Fruit fly (Drosophila melanogaster): ENCODE results near the gene DIP-iota.

Gene DIP-iota

dm6 chr2L:6649085-6649754 lies 27.7 kb upstream of the DIP-iota start, which contains the start of the genes CG31635 and Tango1 (continued):
- TF ChIP-seq dmrt11E (tag; optimal IDR thresholded peaks at IDR 0.05), result peak; percentile 10
- TF ChIP-seq CG1602 (GFP tag; optimal IDR thresholded peaks at IDR 0.05), result no peak
- no peak for TF ChIP-seq B-H1 (GFP tag; IDR thresholded peaks at IDR 0.05)
- TF ChIP-seq CG4282 (GFP tag; optimal IDR thresholded peaks at IDR 0.05), result no peak
- peak; percentile 14 for TF ChIP-seq lilli (GFP tag; optimal IDR thresholded peaks at IDR 0.05)
- TF ChIP-seq inv (GFP tag; IDR thresholded peaks at IDR 0.05; ENCODE audit: partially characterized antibody), result no peak; the same call in 1 of the 2 replicates
- peak; percentile 35 for TF ChIP-seq CG12299 (tag; optimal IDR thresholded peaks at IDR 0.05)
- no peak for TF ChIP-seq luna (GFP tag; optimal IDR thresholded peaks at IDR 0.05)
- TF ChIP-seq H15 (GFP tag; IDR thresholded peaks at IDR 0.05), result no peak
- TF ChIP-seq Mad (GFP tag; optimal IDR thresholded peaks at IDR 0.05), result no peak
- no peak for TF ChIP-seq dimm (GFP tag; IDR thresholded peaks at IDR 0.05)
- TF ChIP-seq HmgD (GFP tag; optimal IDR thresholded peaks at IDR 0.05), result peak; percentile 28
- no peak for TF ChIP-seq Neu2 (GFP tag; optimal IDR thresholded peaks at IDR 0.05; ENCODE audit: borderline replicate concordance)
- TF ChIP-seq psq (GFP tag; optimal IDR thresholded peaks at IDR 0.05), result no peak
- TF ChIP-seq BEAF-32 (GFP tag; optimal IDR thresholded peaks at IDR 0.05), result peak; percentile 50
- TF ChIP-seq gem (tag; optimal IDR thresholded peaks at IDR 0.05), result no peak
- no peak for TF ChIP-seq unpg (GFP tag; optimal IDR thresholded peaks at IDR 0.05)
- TF ChIP-seq grau (tag; optimal IDR thresholded peaks at IDR 0.05), result no peak
- no peak for TF ChIP-seq trh (GFP tag; optimal IDR thresholded peaks at IDR 0.05)
- TF ChIP-seq h (optimal IDR thresholded peaks at IDR 0.05), result no peak
- TF ChIP-seq Trl (optimal IDR thresholded peaks at IDR 0.05), result no peak
- TF ChIP-seq Trl (GFP tag; optimal IDR thresholded peaks at IDR 0.05), result no peak
- TF ChIP-seq crp (GFP tag; optimal IDR thresholded peaks at IDR 0.05), result peak in 1 of 2 experiments; percentile 72
- no peak for TF ChIP-seq Kr (GFP tag; optimal IDR thresholded peaks at IDR 0.05)
- no peak for TF ChIP-seq slou (GFP tag; optimal IDR thresholded peaks at IDR 0.05)
- no peak for TF ChIP-seq CG6175 (GFP tag; IDR thresholded peaks at IDR 0.05)
- no peak for TF ChIP-seq CG3407 (GFP tag; optimal IDR thresholded peaks at IDR 0.05)
- peak; percentile 32; the same call in 1 of the 2 replicates for TF ChIP-seq CG3847 (GFP tag; IDR thresholded peaks at IDR 0.05)
- TF ChIP-seq CG9609 (GFP tag; optimal IDR thresholded peaks at IDR 0.05), result no peak
- TF ChIP-seq Blimp-1 (GFP tag; optimal IDR thresholded peaks at IDR 0.05), result no peak
- no peak for TF ChIP-seq CG10321 (GFP tag; IDR thresholded peaks at IDR 0.05)
- TF ChIP-seq D19B (GFP tag; optimal IDR thresholded peaks at IDR 0.05), result no peak
- peak; percentile 57 for TF ChIP-seq Max (GFP tag; optimal IDR thresholded peaks at IDR 0.05)
- TF ChIP-seq oc (tag; optimal IDR thresholded peaks at IDR 0.05), result no peak
- TF ChIP-seq CG10565 (GFP tag; optimal IDR thresholded peaks at IDR 0.05), result no peak
- TF ChIP-seq CG15479 (GFP tag; optimal IDR thresholded peaks at IDR 0.05), result peak; percentile 31
- no peak for TF ChIP-seq CG12219 (GFP tag; optimal IDR thresholded peaks at IDR 0.05)
- no peak for TF ChIP-seq ro (GFP tag; IDR thresholded peaks at IDR 0.05)
- TF ChIP-seq CG3065 (GFP tag; optimal IDR thresholded peaks at IDR 0.05), result no peak
- TF ChIP-seq Sin3A (optimal IDR thresholded peaks at IDR 0.05), result peak; percentile 98
- no peak for TF ChIP-seq eyg (GFP tag; optimal IDR thresholded peaks at IDR 0.05)
- no peak for TF ChIP-seq CG11247 (GFP tag; IDR thresholded peaks at IDR 0.05)
- TF ChIP-seq Sox100B (GFP tag; optimal IDR thresholded peaks at IDR 0.05), result no peak
- TF ChIP-seq CG13424 (tag; optimal IDR thresholded peaks at IDR 0.05), result peak; percentile 7
- TF ChIP-seq CG9876 (GFP tag; optimal IDR thresholded peaks at IDR 0.05), result no peak
- TF ChIP-seq toy (GFP tag; IDR thresholded peaks at IDR 0.05), result no peak
- peak; percentile 89 for TF ChIP-seq pzg (GFP tag; optimal IDR thresholded peaks at IDR 0.05)
- TF ChIP-seq kah (GFP tag; optimal IDR thresholded peaks at IDR 0.05), result no peak
- no peak for TF ChIP-seq Bgb (GFP tag; IDR thresholded peaks at IDR 0.05; ENCODE audit: partially characterized antibody)
- no peak for TF ChIP-seq ERR (GFP tag; optimal IDR thresholded peaks at IDR 0.05)
- TF ChIP-seq Gug (GFP tag; IDR thresholded peaks at IDR 0.05), result no peak
- 0 out of 2 replicates have a peak, but pooled peaks have one; percentile 14 for TF ChIP-seq CG14441 (GFP tag; IDR thresholded peaks at IDR 0.05)
